Fruit fly (Drosophila melanogaster) whole organism, embryonic: ENCODE data around the gene CG16798.

ENCODE experiments used
- Atf-2 ChIP-seq: fragments of 200-800 bp; sonication (Bioruptor generic); optimal IDR thresholded peaks from 2 replicates; lab custom pipeline; 2016; ENCODE audit warnings: missing biosample characterization, missing genetic modification characterization
- CG1024 ChIP-seq: fragments of 200-800 bp; sonication (Bioruptor generic); IDR thresholded peaks from 2 replicates; pipeline ENCODE4 v1.3.6; 2022; ENCODE audit warnings: missing biosample characterization, missing genetic modification characterization
- CG10267 ChIP-seq: fragments of 200-800 bp; sonication (Bioruptor generic); optimal IDR thresholded peaks from 2 replicates; lab custom pipeline; 2018; ENCODE audit warnings: missing biosample characterization, mild to moderate bottlenecking, missing genetic modification characterization, moderate library complexity
- CG10274 ChIP-seq: fragments of 200-800 bp; sonication (Bioruptor generic); optimal IDR thresholded peaks from 3 replicates; lab custom pipeline; 2017; ENCODE audit warnings: missing biosample characterization, mild to moderate bottlenecking, missing genetic modification characterization
- CG10431 ChIP-seq: fragments of 200-800 bp; sonication (Bioruptor generic); optimal IDR thresholded peaks from 3 replicates; lab custom pipeline; 2018; ENCODE audit warnings: missing biosample characterization, mild to moderate bottlenecking, missing genetic modification characterization
- CG10462 ChIP-seq: fragments of 200-800 bp; sonication (Bioruptor generic); optimal IDR thresholded peaks from 2 replicates; lab custom pipeline; 2016; ENCODE audit warnings: missing biosample characterization, missing genetic modification characterization
- CG10543 ChIP-seq: fragments of 200-800 bp; sonication (Bioruptor generic); optimal IDR thresholded peaks from 3 replicates; lab custom pipeline; 2017; ENCODE audit warnings: missing biosample characterization, mild to moderate bottlenecking, missing genetic modification characterization, moderate library complexity
- CG11696 ChIP-seq: fragments of 200-800 bp; sonication (Bioruptor generic); IDR thresholded peaks from 2 replicates; pipeline ENCODE4 v1.3.6; 2022; ENCODE audit warnings: missing biosample characterization, missing genetic modification characterization
- CG1233 ChIP-seq: fragments of 200-800 bp; sonication (Bioruptor generic); optimal IDR thresholded peaks from 4 replicates; lab custom pipeline; 2018; ENCODE audit warnings: missing biosample characterization, mild to moderate bottlenecking, missing genetic modification characterization
- CG12659 ChIP-seq: fragments of 200-800 bp; sonication (Bioruptor generic); optimal IDR thresholded peaks from 3 replicates; lab custom pipeline; 2017; ENCODE audit warnings: mild to moderate bottlenecking, missing biosample characterization, missing genetic modification reagents, missing genetic modification characterization
- CG14050 ChIP-seq: fragments of 200-800 bp; sonication (Bioruptor generic); IDR thresholded peaks from 3 replicates; pipeline ENCODE4 v1.3.6; 2022; ENCODE audit warnings: missing biosample characterization, missing genetic modification characterization
- CG16815 ChIP-seq: fragments of 200-800 bp; sonication (Bioruptor generic); optimal IDR thresholded peaks from 3 replicates; lab custom pipeline; 2017; ENCODE audit warnings: missing biosample characterization, mild to moderate bottlenecking, missing genetic modification characterization
- CG17802 ChIP-seq: fragments of 200-800 bp; sonication (Bioruptor generic); optimal IDR thresholded peaks from 2 replicates; lab custom pipeline; 2018; ENCODE audit warnings: missing biosample characterization, mild to moderate bottlenecking, missing genetic modification characterization, moderate library complexity
- CG18476 ChIP-seq: fragments of 200-800 bp; sonication (Bioruptor generic); optimal IDR thresholded peaks from 2 replicates; lab custom pipeline; 2016; ENCODE audit warnings: missing biosample characterization, mild to moderate bottlenecking, missing genetic modification characterization
- CG2116 ChIP-seq: fragments of 200-800 bp; sonication (Bioruptor generic); optimal IDR thresholded peaks from 3 replicates; lab custom pipeline; 2018; ENCODE audit warnings: missing biosample characterization, mild to moderate bottlenecking, missing genetic modification characterization
- CG2129 ChIP-seq: fragments of 200-800 bp; sonication (Bioruptor generic); IDR thresholded peaks from 2 replicates; pipeline ENCODE4 v1.3.6; 2022; ENCODE audit warnings: missing biosample characterization, missing genetic modification characterization; ENCODE audit not compliant: partially characterized antibody
- CG3065 ChIP-seq: fragments of 200-800 bp; sonication (Bioruptor generic); optimal IDR thresholded peaks from 2 replicates; lab custom pipeline; 2016; ENCODE audit warnings: missing biosample characterization, missing genetic modification characterization
- CG33213 ChIP-seq: fragments of 200-800 bp; sonication (Bioruptor generic); optimal IDR thresholded peaks from 3 replicates; lab custom pipeline; 2016; ENCODE audit warnings: missing biosample characterization, missing genetic modification characterization
- CG34376 ChIP-seq: fragments of 200-800 bp; sonication (Bioruptor generic); optimal IDR thresholded peaks from 2 replicates; lab custom pipeline; 2018; ENCODE audit warnings: missing biosample characterization, mild to moderate bottlenecking, missing genetic modification characterization
- CG8290 ChIP-seq, 3 experiments: fragments of 200-800 bp; sonication (Bioruptor generic); optimal IDR thresholded peaks; 2 replicates each; lab custom pipeline; 2016 to 2019; ENCODE audit warnings: missing biosample characterization in 3 of 3, missing genetic modification characterization in 3 of 3, mild to moderate bottlenecking in 2 of 3, moderate library complexity in 1 of 3
- CG8388 ChIP-seq: fragments of 200-800 bp; sonication (Bioruptor generic); optimal IDR thresholded peaks from 2 replicates; lab custom pipeline; 2019; ENCODE audit warnings: missing biosample characterization, mild to moderate bottlenecking, missing genetic modification characterization, moderate library complexity
- CG8765 ChIP-seq: fragments of 200-800 bp; sonication (Bioruptor generic); IDR thresholded peaks from 2 replicates; pipeline ENCODE4 v1.3.6; 2022; ENCODE audit warnings: missing biosample characterization, missing genetic modification characterization
- CoRest ChIP-seq: fragments of 200-800 bp; sonication (Bioruptor generic); optimal IDR thresholded peaks from 3 replicates; lab custom pipeline; 2018; ENCODE audit warnings: missing biosample characterization, mild to moderate bottlenecking, missing genetic modification characterization, moderate library complexity
- Mad ChIP-seq: fragments of 200-800 bp; sonication (Bioruptor generic); optimal IDR thresholded peaks from 2 replicates; lab custom pipeline; 2016; ENCODE audit warnings: missing biosample characterization, missing genetic modification characterization
- Max ChIP-seq: fragments of 200-800 bp; sonication (Bioruptor generic); optimal IDR thresholded peaks from 2 replicates; lab custom pipeline; 2016; ENCODE audit warnings: missing biosample characterization, mild to moderate bottlenecking, missing genetic modification characterization
- NC2α ChIP-seq: fragments of 200-800 bp; sonication (Bioruptor generic); optimal IDR thresholded peaks from 2 replicates; lab custom pipeline; 2016; ENCODE audit warnings: missing biosample characterization, missing genetic modification characterization
- bcd ChIP-seq: fragments of 200-800 bp; sonication (Bioruptor generic); optimal IDR thresholded peaks from 2 replicates; lab custom pipeline; 2017; ENCODE audit warnings: missing biosample characterization, mild to moderate bottlenecking, missing genetic modification characterization
- caup ChIP-seq: fragments of 200-800 bp; sonication (Bioruptor generic); optimal IDR thresholded peaks from 3 replicates; lab custom pipeline; 2017; ENCODE audit warnings: missing biosample characterization, mild to moderate bottlenecking, missing genetic modification characterization, moderate library complexity; ENCODE audit not compliant: severe bottlenecking
- chif ChIP-seq, 2 experiments: fragments of 200-800 bp; sonication (Bioruptor generic); optimal IDR thresholded peaks; 3 replicates each; lab custom pipeline; 2016; ENCODE audit warnings: missing biosample characterization in 2 of 2, missing genetic modification characterization in 2 of 2
- exex ChIP-seq: fragments of 200-800 bp; sonication (Bioruptor generic); optimal IDR thresholded peaks from 4 replicates; lab custom pipeline; 2018; ENCODE audit warnings: missing biosample characterization, mild to moderate bottlenecking, missing genetic modification characterization, moderate library complexity
- fd96Cb ChIP-seq: fragments of 200-800 bp; sonication (Bioruptor generic); optimal IDR thresholded peaks from 2 replicates; lab custom pipeline; 2018; ENCODE audit warnings: missing biosample characterization, mild to moderate bottlenecking, missing genetic modification characterization, moderate library complexity
- ind ChIP-seq: fragments of 200-800 bp; sonication (Bioruptor generic); optimal IDR thresholded peaks from 3 replicates; lab custom pipeline; 2016; ENCODE audit warnings: missing biosample characterization, missing genetic modification characterization
- jing ChIP-seq: fragments of 200-800 bp; sonication (Bioruptor generic); optimal IDR thresholded peaks from 2 replicates; lab custom pipeline; 2018; ENCODE audit warnings: missing biosample characterization, mild to moderate bottlenecking, missing genetic modification characterization
- klu ChIP-seq: fragments of 200-800 bp; sonication (Bioruptor generic); IDR thresholded peaks from 2 replicates; pipeline ENCODE4 v1.3.6; 2022; ENCODE audit warnings: missing biosample characterization, missing genetic modification characterization
- lab ChIP-seq: fragments of 200-800 bp; sonication (Bioruptor generic); optimal IDR thresholded peaks from 3 replicates; lab custom pipeline; 2017; ENCODE audit warnings: missing biosample characterization, missing genetic modification characterization, mild to moderate bottlenecking, moderate library complexity, missing genetic modification reagents
- mirr ChIP-seq: fragments of 200-800 bp; sonication (Bioruptor generic); optimal IDR thresholded peaks from 3 replicates; lab custom pipeline; 2018; ENCODE audit warnings: missing biosample characterization, mild to moderate bottlenecking, missing genetic modification characterization
- nerfin-1 ChIP-seq: fragments of 200-800 bp; sonication (Bioruptor generic); optimal IDR thresholded peaks from 3 replicates; lab custom pipeline; 2019; ENCODE audit warnings: missing biosample characterization, mild to moderate bottlenecking, missing genetic modification characterization, moderate library complexity
- nom ChIP-seq: fragments of 200-800 bp; sonication (Bioruptor generic); optimal IDR thresholded peaks from 2 replicates; lab custom pipeline; 2017; ENCODE audit warnings: missing biosample characterization, missing genetic modification characterization, mild to moderate bottlenecking, moderate library complexity, missing genetic modification reagents
- onecut ChIP-seq: fragments of 200-800 bp; sonication (Bioruptor generic); IDR thresholded peaks from 2 replicates; pipeline ENCODE4 v1.3.6; 2022; ENCODE audit warnings: missing biosample characterization, missing genetic modification characterization
- otp ChIP-seq: fragments of 200-800 bp; sonication (Bioruptor generic); IDR thresholded peaks from 3 replicates; pipeline ENCODE4, ENCODE4 v1.3.6; 2022; ENCODE audit warnings: missing biosample characterization, missing genetic modification characterization
- rib ChIP-seq: fragments of 200-800 bp; sonication (Bioruptor generic); IDR thresholded peaks from 2 replicates; pipeline ENCODE4 v1.3.6; 2022; ENCODE audit warnings: missing biosample characterization, missing genetic modification characterization
- row ChIP-seq: fragments of 200-800 bp; sonication (Bioruptor generic); IDR thresholded peaks from 3 replicates; pipeline ENCODE4 v1.3.6; 2022; ENCODE audit warnings: missing biosample characterization, missing genetic modification characterization
- salm ChIP-seq: fragments of 200-800 bp; sonication (Bioruptor generic); optimal IDR thresholded peaks from 2 replicates; lab custom pipeline; 2018; ENCODE audit warnings: missing biosample characterization, mild to moderate bottlenecking, missing genetic modification characterization
- sens ChIP-seq: fragments of 200-800 bp; sonication (Bioruptor generic); peaks from one replicate; lab custom pipeline; 2016; ENCODE audit warnings: missing biosample characterization, missing genetic modification characterization
- seq ChIP-seq: fragments of 200-800 bp; sonication (Bioruptor generic); IDR thresholded peaks from 2 replicates; pipeline ENCODE4 v1.3.6; 2022; ENCODE audit warnings: missing biosample characterization, missing genetic modification characterization
- sim ChIP-seq: fragments of 200-800 bp; sonication (Bioruptor generic); IDR thresholded peaks from 2 replicates; pipeline ENCODE4 v1.3.6; 2022; ENCODE audit warnings: missing biosample characterization, missing genetic modification characterization
- sna ChIP-seq: fragments of 200-800 bp; sonication (Bioruptor generic); IDR thresholded peaks from 2 replicates; pipeline ENCODE4 v1.3.6; 2022; ENCODE audit warnings: missing biosample characterization, missing genetic modification characterization; ENCODE audit not compliant: partially characterized antibody
- tgo ChIP-seq: fragments of 200-800 bp; sonication (Bioruptor generic); IDR thresholded peaks from 3 replicates; pipeline ENCODE4 v1.3.6; 2022; ENCODE audit warnings: missing biosample characterization, missing genetic modification characterization

CG16798 gene

DNA sequence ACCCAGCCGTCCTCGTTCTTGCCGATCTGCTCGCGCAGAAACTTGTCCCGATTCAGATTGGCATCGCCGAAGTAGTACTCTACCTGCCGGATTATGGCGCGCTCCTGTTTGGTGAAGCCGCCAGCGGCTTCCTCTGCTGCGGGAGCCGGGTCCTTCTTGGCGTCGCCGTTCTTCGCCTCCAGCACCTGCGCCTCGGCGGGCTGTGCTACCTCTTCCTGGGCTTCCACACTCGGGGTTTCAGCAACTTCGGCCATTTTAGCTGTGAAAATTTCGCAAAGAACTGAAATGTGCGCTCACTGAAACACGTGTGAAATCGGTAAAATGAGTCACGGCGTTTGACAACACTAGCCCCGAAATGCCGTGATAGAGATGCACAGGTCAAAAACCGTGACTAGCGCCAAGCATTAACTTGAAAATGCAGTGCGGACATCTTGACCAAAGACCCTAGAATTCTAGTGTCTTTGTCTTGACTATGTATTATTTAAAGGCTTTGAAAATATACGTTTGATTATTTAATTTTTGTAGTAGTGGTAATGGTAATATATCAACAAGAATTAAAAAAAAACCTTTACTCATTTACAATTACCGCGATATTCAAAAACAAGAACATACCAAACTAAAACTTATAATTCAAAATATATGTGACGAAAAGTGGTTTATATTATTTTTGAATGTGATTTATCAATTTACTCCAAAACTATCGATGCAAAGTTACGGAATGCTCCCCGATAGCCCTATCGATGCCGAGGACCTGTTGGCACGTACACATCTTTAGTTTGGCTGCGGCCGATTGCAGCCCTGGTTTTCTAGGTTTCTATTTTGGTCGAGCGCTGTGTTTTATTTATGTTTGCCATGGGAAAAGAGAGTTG, 32.3 kb downstream of the CG16798 start, which contains the start of the genes La and RtGEF (continued):
- TF ChIP-seq CG16815 (GFP tag; lab: Kevin White, UChicago) (peak; percentile 42), bcd (GFP tag; lab: Kevin White, UChicago) (peak; percentile 39), otp (0 out of 3 replicates have a peak, but pooled peaks have one; percentile 29), CG10267 (peak; percentile 93), CG12659 (GFP tag; lab: Kevin White, UChicago) (peak; percentile 60), sens (GFP tag; lab: Kevin White, UChicago) (peak; percentile 92), CG8388 (GFP tag; lab: Kevin White, UChicago) (no peak), CG33213 (GFP tag; lab: Kevin White, UChicago) (peak; percentile 52), jing (GFP tag; lab: Kevin White, UChicago) (no peak), CG17802 (tag; lab: Kevin White, UChicago) (no peak), exex (peak; percentile 14), Atf-2 (peak; percentile 50), sim (GFP tag; lab: Robert Waterston, UW) (no peak), salm (tag; lab: Kevin White, UChicago) (no peak), CG1024 (GFP tag; lab: Robert Waterston, UW) (peak; percentile 34; the same call in 1 of the 2 replicates), fd96Cb (peak; percentile 4), nom (no peak), CG14050 (GFP tag; lab: Robert Waterston, UW) (no peak), nerfin-1 (tag; lab: Kevin White, UChicago) (peak; percentile 0), CG2129 (GFP tag; lab: Robert Waterston, UW) (peak; percentile 85), sna (GFP tag; lab: Robert Waterston, UW) (peak; percentile 81), CoRest (tag; lab: Kevin White, UChicago) (peak; percentile 71), CG2116 (GFP tag; lab: Kevin White, UChicago) (peak; percentile 82), ind (peak; percentile 62), klu (GFP tag; lab: Robert Waterston, UW) (no peak), CG11696 (no peak), chif (GFP tag; optimal IDR thresholded peaks at IDR 0.05; lab: Kevin White, UChicago) (peak; percentile 28 to 49), caup (GFP tag; lab: Kevin White, UChicago) (no peak), seq (GFP tag; lab: Robert Waterston, UW) (no peak), CG18476 (peak; percentile 61), CG8290 (GFP tag; optimal IDR thresholded peaks at IDR 0.05; lab: Kevin White, UChicago) (peak; percentile 65), CG8290 (tag; optimal IDR thresholded peaks at IDR 0.05; lab: Kevin White, UChicago) (peak; percentile 54 to 73), rib (GFP tag; lab: Robert Waterston, UW) (peak; percentile 14; the same call in 1 of the 2 replicates), Mad (GFP tag; lab: Kevin White, UChicago) (peak; percentile 31), onecut (GFP tag; lab: Robert Waterston, UW) (0 out of 2 replicates have a peak, but pooled peaks have one; percentile 10), row (peak; percentile 91), lab (GFP tag; lab: Kevin White, UChicago) (peak; percentile 43), CG10274 (GFP tag; lab: Kevin White, UChicago) (no peak), CG8765 (no peak), CG1233 (GFP tag; lab: Kevin White, UChicago) (peak; percentile 13), CG10431 (no peak), tgo (no peak), CG10462 (GFP tag; lab: Kevin White, UChicago) (peak; percentile 10), CG10543 (peak; percentile 45), mirr (GFP tag; lab: Kevin White, UChicago) (no peak), NC2α (GFP tag; lab: Kevin White, UChicago) (no peak), CG3065 (GFP tag; lab: Kevin White, UChicago) (no peak), Max (GFP tag; lab: Kevin White, UChicago) (peak; percentile 88), CG34376 (peak; percentile 24)
